Worm (Caenorhabditis elegans) whole organism, L1 larva: Measurements from ENCODE around the gene ZC204.6.

ENCODE experiments used
- C04F5.9 ChIP-seq: sonication (generic microtip); optimal IDR thresholded peaks from 2 replicates; lab custom pipeline; 2016; ENCODE audit warnings: missing genetic modification characterization, missing compliant biosample characterization
- C16A3.4 ChIP-seq: fragments of 150-350 bp; optimal IDR thresholded peaks from 2 replicates; lab custom pipeline; 2014; ENCODE audit warnings: missing biosample characterization, missing genetic modification characterization
- F16B12.6 ChIP-seq: fragments of 150-350 bp; optimal IDR thresholded peaks from 2 replicates; lab custom pipeline; 2014; ENCODE audit warnings: missing biosample characterization, missing genetic modification characterization
- alr-1 ChIP-seq: fragments of 200-800 bp; sonication (Bioruptor generic); optimal IDR thresholded peaks from 2 replicates; lab custom pipeline; 2018; ENCODE audit warnings: borderline replicate concordance, mild to moderate bottlenecking, missing genetic modification characterization, missing compliant biosample characterization
- aly-2 ChIP-seq: fragments of 150-350 bp; optimal IDR thresholded peaks from 2 replicates; lab custom pipeline; 2014; ENCODE audit warnings: missing biosample characterization, missing genetic modification characterization
- ceh-63 ChIP-seq: fragments of 200-800 bp; sonication (Bioruptor generic); optimal IDR thresholded peaks from 2 replicates; lab custom pipeline; 2018; ENCODE audit warnings: mild to moderate bottlenecking, missing genetic modification characterization, missing compliant biosample characterization
- ceh-8 ChIP-seq: fragments of 200-800 bp; sonication (Bioruptor generic); optimal IDR thresholded peaks from 2 replicates; lab custom pipeline; 2018; ENCODE audit warnings: mild to moderate bottlenecking, missing genetic modification characterization, moderate library complexity, missing compliant biosample characterization
- ceh-82 ChIP-seq, 3 experiments: fragments of 150-350 bp in 1 of 3; sonication (generic microtip) in 2 of 3; optimal IDR thresholded peaks; 2 replicates each; lab custom pipeline; 2014 to 2017; ENCODE audit warnings: missing biosample characterization in 3 of 3, missing genetic modification characterization in 3 of 3
- ceh-88 ChIP-seq: fragments of 200-800 bp; sonication (Bioruptor generic); IDR thresholded peaks from 2 replicates; pipeline ENCODE4 v1.3.6; 2022; ENCODE audit warnings: missing genetic modification characterization, missing compliant biosample characterization
- ceh-90 ChIP-seq: sonication (generic microtip); optimal IDR thresholded peaks from 2 replicates; lab custom pipeline; 2016; ENCODE audit warnings: missing genetic modification characterization, missing compliant biosample characterization
- efl-3 ChIP-seq: fragments of 200-800 bp; sonication (Bioruptor generic); optimal IDR thresholded peaks from 2 replicates; lab custom pipeline; 2018; ENCODE audit warnings: mild to moderate bottlenecking, missing genetic modification characterization, missing compliant biosample characterization
- egl-13 ChIP-seq: sonication (generic microtip); optimal IDR thresholded peaks from 2 replicates; lab custom pipeline; 2016; ENCODE audit warnings: missing genotype, missing genetic modification reagents, missing genetic modification characterization, missing compliant biosample characterization
- elt-2 ChIP-seq: sonication (generic microtip); optimal IDR thresholded peaks from 2 replicates; lab custom pipeline; 2016; ENCODE audit warnings: missing genetic modification characterization, mild to moderate bottlenecking, inconsistent platforms, missing compliant biosample characterization, missing genetic modification reagents
- fkh-8 ChIP-seq: sonication (generic microtip); optimal IDR thresholded peaks from 2 replicates; lab custom pipeline; 2016; ENCODE audit warnings: mild to moderate bottlenecking, missing genetic modification characterization, missing compliant biosample characterization
- irx-1 ChIP-seq: sonication (generic microtip); optimal IDR thresholded peaks from 2 replicates; lab custom pipeline; 2016; ENCODE audit warnings: missing genetic modification characterization, missing compliant biosample characterization
- lin-14 ChIP-seq: fragments of 200-800 bp; sonication (Bioruptor generic); optimal IDR thresholded peaks from 2 replicates; lab custom pipeline; 2018; ENCODE audit warnings: mild to moderate bottlenecking, missing genetic modification characterization, moderate library complexity, missing compliant biosample characterization
- lin-39 ChIP-seq: fragments of 150-350 bp; optimal IDR thresholded peaks from 2 replicates; lab custom pipeline; 2014; ENCODE audit warnings: missing biosample characterization, missing genetic modification reagents, missing genetic modification characterization
- lsy-2 ChIP-seq, 2 experiments: fragments of 150-350 bp; optimal IDR thresholded peaks; 2 replicates each; lab custom pipeline; 2014; ENCODE audit warnings: missing biosample characterization in 2 of 2, missing genetic modification characterization in 2 of 2
- mef-2 ChIP-seq: fragments of 150-350 bp; optimal IDR thresholded peaks from 2 replicates; lab custom pipeline; 2014; ENCODE audit warnings: missing biosample characterization, missing genetic modification characterization
- mep-1 ChIP-seq: fragments of 150-350 bp; optimal IDR thresholded peaks from 2 replicates; lab custom pipeline; 2014; ENCODE audit warnings: missing biosample characterization, missing genetic modification characterization
- nhr-12 ChIP-seq: sonication (generic microtip); optimal IDR thresholded peaks from 2 replicates; lab custom pipeline; 2017; ENCODE audit warnings: missing biosample characterization, missing genetic modification characterization
- nhr-19 ChIP-seq: fragments of 200-800 bp; sonication (Bioruptor generic); conservative IDR thresholded peaks from 2 replicates; pipeline ENCODE4 v1.3.6; 2022; ENCODE audit warnings: missing genetic modification characterization, missing compliant biosample characterization
- nhr-20 ChIP-seq: sonication (generic microtip); optimal IDR thresholded peaks from 2 replicates; lab custom pipeline; 2016; ENCODE audit warnings: mild to moderate bottlenecking, missing genetic modification characterization, missing compliant biosample characterization
- nhr-237 ChIP-seq: fragments of 150-350 bp; optimal IDR thresholded peaks from 2 replicates; lab custom pipeline; 2014; ENCODE audit warnings: missing biosample characterization, missing genetic modification characterization
- nhr-28 ChIP-seq: fragments of 150-350 bp; optimal IDR thresholded peaks from 2 replicates; lab custom pipeline; 2014; ENCODE audit warnings: missing biosample characterization, missing genetic modification characterization
- nhr-47 ChIP-seq: sonication (generic microtip); optimal IDR thresholded peaks from 2 replicates; lab custom pipeline; 2016; ENCODE audit warnings: mild to moderate bottlenecking, missing genetic modification characterization, moderate library complexity, missing compliant biosample characterization
- nhr-71 ChIP-seq: sonication (generic microtip); optimal IDR thresholded peaks from 2 replicates; lab custom pipeline; 2016; ENCODE audit warnings: mild to moderate bottlenecking, missing genetic modification characterization, moderate library complexity, missing compliant biosample characterization
- nhr-76 ChIP-seq: sonication (generic microtip); optimal IDR thresholded peaks from 2 replicates; lab custom pipeline; 2017; ENCODE audit warnings: missing biosample characterization, missing genetic modification characterization
- nhr-77 ChIP-seq: fragments of 150-350 bp; optimal IDR thresholded peaks from 2 replicates; lab custom pipeline; 2014; ENCODE audit warnings: missing biosample characterization, missing genetic modification characterization
- nhr-85 ChIP-seq: sonication (generic microtip); peaks from one replicate; lab custom pipeline; 2016; ENCODE audit warnings: missing genetic modification characterization, inconsistent platforms, missing compliant biosample characterization
- pax-3 ChIP-seq: fragments of 200-800 bp; sonication (Bioruptor generic); optimal IDR thresholded peaks from 2 replicates; lab custom pipeline; 2018; ENCODE audit warnings: mild to moderate bottlenecking, missing genetic modification characterization, moderate library complexity, missing compliant biosample characterization
- pqm-1 ChIP-seq: sonication (generic microtip); optimal IDR thresholded peaks from 3 replicates; lab custom pipeline; 2017; ENCODE audit warnings: missing biosample characterization, missing genetic modification characterization
- rnt-1 ChIP-seq: sonication (generic microtip); optimal IDR thresholded peaks from 2 replicates; lab custom pipeline; 2016; ENCODE audit warnings: mild to moderate bottlenecking, missing genetic modification characterization, moderate library complexity, missing compliant biosample characterization
- snpc-4 ChIP-seq: fragments of 150-350 bp; optimal IDR thresholded peaks from 2 replicates; lab custom pipeline; 2014; ENCODE audit warnings: missing biosample characterization, missing genetic modification characterization
- snu-23 ChIP-seq: sonication (generic microtip); optimal IDR thresholded peaks from 2 replicates; lab custom pipeline; 2016; ENCODE audit warnings: missing genetic modification characterization, missing compliant biosample characterization
- sox-4 ChIP-seq: sonication (generic microtip); optimal IDR thresholded peaks from 2 replicates; lab custom pipeline; 2016; ENCODE audit warnings: missing genetic modification characterization, missing compliant biosample characterization
- sptf-1 ChIP-seq: fragments of 150-350 bp; optimal IDR thresholded peaks from 2 replicates; lab custom pipeline; 2014; ENCODE audit warnings: missing biosample characterization, missing genetic modification characterization
- sup-37 ChIP-seq: fragments of 200-800 bp; sonication (Bioruptor generic); optimal IDR thresholded peaks from 2 replicates; lab custom pipeline; 2018; ENCODE audit warnings: mild to moderate bottlenecking, missing genetic modification characterization, missing compliant biosample characterization
- tbx-2 ChIP-seq: sonication (generic microtip); optimal IDR thresholded peaks from 2 replicates; lab custom pipeline; 2016; ENCODE audit warnings: missing genetic modification characterization, missing compliant biosample characterization
- unc-130 ChIP-seq: fragments of 150-350 bp; optimal IDR thresholded peaks from 2 replicates; lab custom pipeline; 2017; ENCODE audit warnings: missing biosample characterization, missing genetic modification characterization, inconsistent platforms
- unc-30 ChIP-seq: sonication (generic microtip); optimal IDR thresholded peaks from 2 replicates; lab custom pipeline; 2017; ENCODE audit warnings: missing biosample characterization, missing genetic modification characterization
- ztf-11 ChIP-seq, 2 experiments: sonication (generic microtip); optimal IDR thresholded peaks; 2 replicates each; lab custom pipeline; 2016 to 2017; ENCODE audit warnings: missing genetic modification characterization in 2 of 2, missing biosample characterization in 1 of 2, missing compliant biosample characterization in 1 of 2

The ZC204.6 gene

DNA sequence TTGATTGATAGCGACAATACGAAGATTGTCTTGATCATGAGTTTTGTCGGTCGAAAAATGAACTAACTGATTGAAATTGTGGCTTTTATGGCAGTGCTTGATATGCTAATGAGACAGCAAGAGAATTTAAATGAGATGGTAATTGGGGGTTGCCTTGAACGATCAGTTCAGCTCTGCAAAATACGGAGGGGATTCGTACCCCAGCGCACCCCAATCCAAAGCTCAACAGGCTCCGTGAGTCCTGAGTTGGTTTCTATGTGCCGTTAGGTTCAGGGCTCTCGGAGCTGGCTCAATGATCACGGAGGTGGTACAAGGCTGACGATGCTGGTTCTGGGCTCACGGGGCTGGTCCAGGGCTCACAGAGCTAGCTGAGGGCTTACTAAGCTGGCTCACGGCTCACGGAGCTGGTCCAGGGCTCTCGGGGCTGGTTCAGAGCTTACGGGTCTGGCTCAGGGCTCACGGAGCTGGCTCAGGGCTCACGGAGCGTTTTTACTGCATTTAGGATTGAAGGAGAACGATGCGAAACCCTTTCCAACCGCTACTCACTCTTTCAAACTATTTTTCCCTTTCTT, at the start of gene ZC204.6:
ZC204.6 (minus strand) TSS at position 51 of the 572 bp plus-strand sequence.
- TF ChIP-seq ceh-63 (GFP tag; lab: Kevin White, UChicago), result no peak
- no peak for TF ChIP-seq C04F5.9 (tag; lab: Kevin White, UChicago)
- TF ChIP-seq snu-23 (GFP tag; lab: Kevin White, UChicago), result no peak
- no peak for TF ChIP-seq mef-2 (tag; lab: Kevin White, UChicago)
- TF ChIP-seq nhr-28 (tag; lab: Kevin White, UChicago), result no peak
- TF ChIP-seq C16A3.4 (tag; lab: Kevin White, UChicago), result no peak
- TF ChIP-seq tbx-2 (tag; lab: Kevin White, UChicago), result no peak
- no peak for TF ChIP-seq unc-30 (tag; lab: Kevin White, UChicago)
- TF ChIP-seq sup-37, result no peak
- no peak for TF ChIP-seq nhr-12
- TF ChIP-seq ztf-11 (tag; optimal IDR thresholded peaks at IDR 0.05; lab: Kevin White, UChicago), result no peak
- no peak for TF ChIP-seq lin-39 (tag; lab: Kevin White, UChicago)
- no peak for TF ChIP-seq egl-13 (tag; lab: Kevin White, UChicago)
- no peak for TF ChIP-seq pqm-1 (tag; lab: Kevin White, UChicago)
- TF ChIP-seq ceh-82 (tag; optimal IDR thresholded peaks at IDR 0.05; lab: Kevin White, UChicago), result no peak
- TF ChIP-seq sptf-1 (tag; lab: Kevin White, UChicago), result no peak
- no peak for TF ChIP-seq mep-1 (tag; lab: Kevin White, UChicago)
- TF ChIP-seq efl-3 (GFP tag; lab: Kevin White, UChicago), result no peak
- TF ChIP-seq F16B12.6, result no peak

DNA sequence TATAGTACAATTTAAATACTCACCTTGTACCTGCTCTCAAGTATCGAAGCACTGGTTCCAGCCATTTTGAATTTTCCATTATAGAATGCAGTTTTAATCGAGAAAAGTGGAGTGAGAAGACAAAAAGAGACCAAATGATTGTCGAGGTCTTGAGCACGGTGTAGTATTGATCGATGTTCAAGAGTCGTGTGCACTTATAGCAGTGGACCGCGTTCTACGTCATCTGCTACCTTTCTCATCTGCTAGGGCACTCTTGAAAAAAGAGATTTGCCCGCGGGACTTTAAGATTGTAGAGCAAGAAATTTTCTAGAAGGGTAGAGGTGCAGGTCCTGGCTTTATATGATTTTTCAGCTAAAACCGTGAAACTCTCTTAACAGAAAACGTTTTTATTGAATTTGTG, 48.2 kb upstream of the ZC204.6 start, which contains the start of gene fbxc-21:
fbxc-21 (minus strand) TSS at position 101 of the 400 bp plus-strand sequence.
- TF ChIP-seq nhr-71 (no peak), lsy-2 (tag; optimal IDR thresholded peaks at IDR 0.05; lab: Kevin White, UChicago) (no peak), pax-3 (no peak), ceh-8 (GFP tag; lab: Kevin White, UChicago) (no peak), nhr-47 (tag; lab: Kevin White, UChicago) (no peak), pqm-1 (tag; lab: Kevin White, UChicago) (no peak), irx-1 (tag; lab: Kevin White, UChicago) (no peak), unc-130 (tag; lab: Kevin White, UChicago) (no peak), ceh-88 (GFP tag; lab: Robert Waterston, UW) (no peak), nhr-76 (tag; lab: Kevin White, UChicago) (no peak), rnt-1 (tag; lab: Kevin White, UChicago) (no peak), nhr-237 (no peak), fkh-8 (no peak), nhr-12 (no peak), F16B12.6 (no peak), nhr-20 (no peak), ceh-90 (tag; lab: Kevin White, UChicago) (no peak), nhr-77 (tag; lab: Kevin White, UChicago) (no peak), ceh-63 (GFP tag; lab: Kevin White, UChicago) (no peak), elt-2 (no peak)

DNA sequence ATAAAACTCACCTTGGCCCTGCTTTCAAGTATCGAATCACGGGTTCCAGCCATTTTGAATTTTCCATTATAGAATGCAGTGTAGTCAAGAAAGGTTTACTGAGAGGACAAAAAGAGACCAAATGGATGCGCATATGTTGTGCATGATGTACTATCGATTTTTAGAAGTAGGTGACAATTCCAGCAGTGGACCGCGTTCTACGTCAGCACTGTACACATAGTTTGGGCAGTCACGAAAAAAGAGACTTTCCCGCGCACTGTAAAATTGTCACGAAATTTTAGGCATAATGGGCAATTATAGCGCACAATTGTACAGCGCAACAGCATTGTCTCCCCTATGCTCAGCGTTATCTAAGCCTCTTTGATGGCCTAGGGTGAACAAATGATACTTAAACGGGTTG, 46.4 kb upstream of the ZC204.6 start, which contains the start of gene fbxc-22:
fbxc-22 (minus strand) TSS at position 101 of the 400 bp plus-strand sequence.
- TF ChIP-seq aly-2 (tag; lab: Kevin White, UChicago), result no peak
- no peak for TF ChIP-seq nhr-20
- TF ChIP-seq unc-30 (tag; lab: Kevin White, UChicago), result no peak
- no peak for TF ChIP-seq nhr-85
- no peak for TF ChIP-seq sptf-1 (tag; lab: Kevin White, UChicago)
- TF ChIP-seq lin-14 (GFP tag; lab: Kevin White, UChicago), result no peak
- no peak for TF ChIP-seq alr-1 (tag; lab: Kevin White, UChicago)
- TF ChIP-seq snpc-4 (tag; lab: Kevin White, UChicago), result no peak
- TF ChIP-seq nhr-28 (tag; lab: Kevin White, UChicago), result no peak
- TF ChIP-seq nhr-19 (GFP tag; lab: Robert Waterston, UW), result no peak
- no peak for TF ChIP-seq pax-3
- no peak for TF ChIP-seq sox-4 (tag; lab: Kevin White, UChicago)
